Worm (Caenorhabditis elegans): ENCODE measurements around the gene F14D2.19.

F14D2.19 gene

DNA sequence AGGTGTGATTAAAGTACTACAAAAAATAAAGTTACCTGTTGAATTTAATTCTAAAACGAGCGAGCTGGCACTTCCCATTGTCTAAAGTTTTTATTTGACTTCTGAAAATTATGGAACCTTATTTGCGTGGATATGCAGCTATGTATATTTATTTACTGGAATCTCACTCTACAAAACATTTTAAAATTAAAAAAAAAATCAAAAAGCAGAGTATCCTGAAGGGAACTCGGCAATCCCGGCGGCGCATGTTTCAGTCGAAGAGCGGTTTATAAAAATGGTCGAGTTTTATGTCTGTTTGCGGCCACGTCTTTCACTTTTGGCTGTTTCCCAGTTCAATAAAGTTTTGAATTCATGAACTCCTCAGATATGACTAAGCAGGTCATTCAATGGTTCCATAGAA is at the start of gene F14D2.19:
F14D2.19 (minus strand) TSS at position 101 of the 400 bp plus-strand sequence.
- no peak for TF ChIP-seq ztf-23 (GFP tag; IDR thresholded peaks at IDR 0.05)

DNA sequence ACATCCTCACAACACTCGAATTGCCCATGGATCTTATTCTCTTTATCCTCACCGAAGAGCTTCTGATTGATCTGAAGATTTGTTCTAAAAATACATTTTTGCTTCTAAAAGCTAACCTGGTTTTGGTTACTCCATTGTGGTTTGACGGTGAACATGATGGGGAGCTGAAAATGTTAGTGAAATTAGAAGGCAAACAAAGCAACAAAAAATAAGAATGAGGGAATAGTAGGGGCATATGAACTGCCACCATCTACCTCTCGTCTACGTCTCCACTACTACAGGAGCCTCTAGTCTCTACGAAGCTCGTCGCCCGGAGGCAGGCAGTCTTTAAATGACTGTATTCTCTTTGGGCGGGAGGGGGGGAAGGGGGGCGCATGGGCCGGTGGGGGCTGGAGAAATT is 48.8 kb upstream of the F14D2.19 start, which contains the start of gene T06D4.2:
T06D4.2 (minus strand) TSS at position 170 of the 400 bp plus-strand sequence.
- TF ChIP-seq ztf-29 (GFP tag; IDR thresholded peaks at IDR 0.05) (no peak), T22C8.4 (GFP tag; IDR thresholded peaks at IDR 0.05) (no peak), tab-1 (GFP tag; IDR thresholded peaks at IDR 0.05) (no peak), klf-2 (GFP tag; conservative IDR thresholded peaks at IDR 0.05) (no peak), cog-1 (tag; optimal IDR thresholded peaks at IDR 0.05) (no peak), ztf-23 (GFP tag; IDR thresholded peaks at IDR 0.05) (no peak), flt-1 (GFP tag; IDR thresholded peaks at IDR 0.05) (no peak), med-1 (GFP tag; optimal IDR thresholded peaks at IDR 0.05; ENCODE audit: insufficient read depth) (no peak), ref-1 (GFP tag; conservative IDR thresholded peaks at IDR 0.05) (no peak)

DNA sequence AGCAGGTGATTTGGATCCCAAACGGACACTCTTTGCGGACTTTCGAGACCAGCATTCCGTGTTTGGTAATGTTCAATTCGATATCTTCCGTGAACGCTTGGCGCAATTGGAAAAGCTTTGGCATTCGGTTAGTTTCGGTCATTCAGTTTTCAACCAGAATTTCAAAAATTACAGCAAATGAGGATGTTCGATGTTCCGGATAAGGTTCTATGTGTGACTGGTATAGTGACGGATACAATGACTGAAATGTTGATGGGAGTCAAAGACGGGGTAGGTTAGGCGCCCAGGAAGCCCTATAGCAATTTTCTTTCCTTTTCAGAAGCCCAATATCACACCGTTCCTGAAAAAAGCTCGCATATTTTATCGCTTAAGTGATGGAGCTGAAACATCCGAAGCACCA is 46.2 kb upstream of the F14D2.19 start:
- TF ChIP-seq ztf-29 (GFP tag; IDR thresholded peaks at IDR 0.05) (no peak), tab-1 (GFP tag; IDR thresholded peaks at IDR 0.05) (no peak), ref-1 (GFP tag; conservative IDR thresholded peaks at IDR 0.05) (no peak), flt-1 (GFP tag; IDR thresholded peaks at IDR 0.05) (no peak), T22C8.4 (GFP tag; IDR thresholded peaks at IDR 0.05) (no peak), ztf-23 (GFP tag; IDR thresholded peaks at IDR 0.05) (no peak), cog-1 (tag; optimal IDR thresholded peaks at IDR 0.05) (no peak), med-1 (GFP tag; optimal IDR thresholded peaks at IDR 0.05; ENCODE audit: insufficient read depth) (no peak)

DNA sequence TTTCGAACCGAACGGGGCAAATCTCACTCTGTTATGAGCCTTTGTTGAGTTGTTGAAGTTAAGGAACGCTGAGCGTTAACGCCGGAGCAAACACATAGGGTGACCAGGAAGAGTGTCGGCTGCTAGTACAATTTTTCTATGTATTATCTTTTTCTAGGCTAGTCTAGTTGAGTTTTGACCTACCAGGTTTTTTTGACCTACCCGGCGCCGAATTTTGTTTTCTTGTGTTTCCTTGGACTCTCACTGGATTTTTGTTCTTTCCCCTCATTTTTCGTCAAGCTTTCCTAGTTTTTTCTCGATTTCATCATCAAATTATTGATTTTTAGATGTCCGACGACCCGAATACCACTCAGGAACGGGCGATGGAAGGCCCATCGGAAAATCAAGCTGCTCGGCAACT is 44.6 kb upstream of the F14D2.19 start, which contains the start of gene T06D4.1:
T06D4.1 (plus strand) TSS at position 321 of the 400 bp plus-strand sequence.
- no peak for TF ChIP-seq T22C8.4 (GFP tag; IDR thresholded peaks at IDR 0.05)
- no peak for TF ChIP-seq med-1 (GFP tag; optimal IDR thresholded peaks at IDR 0.05; ENCODE audit: insufficient read depth)
- no peak for TF ChIP-seq ztf-23 (GFP tag; IDR thresholded peaks at IDR 0.05)
- no peak for TF ChIP-seq tab-1 (GFP tag; IDR thresholded peaks at IDR 0.05)
- no peak for TF ChIP-seq ref-1 (GFP tag; conservative IDR thresholded peaks at IDR 0.05)
- no peak for TF ChIP-seq flt-1 (GFP tag; IDR thresholded peaks at IDR 0.05)
- TF ChIP-seq ztf-29 (GFP tag; IDR thresholded peaks at IDR 0.05): no peak
- TF ChIP-seq cog-1 (tag; optimal IDR thresholded peaks at IDR 0.05): no peak
- no peak for TF ChIP-seq klf-2 (GFP tag; conservative IDR thresholded peaks at IDR 0.05)

DNA sequence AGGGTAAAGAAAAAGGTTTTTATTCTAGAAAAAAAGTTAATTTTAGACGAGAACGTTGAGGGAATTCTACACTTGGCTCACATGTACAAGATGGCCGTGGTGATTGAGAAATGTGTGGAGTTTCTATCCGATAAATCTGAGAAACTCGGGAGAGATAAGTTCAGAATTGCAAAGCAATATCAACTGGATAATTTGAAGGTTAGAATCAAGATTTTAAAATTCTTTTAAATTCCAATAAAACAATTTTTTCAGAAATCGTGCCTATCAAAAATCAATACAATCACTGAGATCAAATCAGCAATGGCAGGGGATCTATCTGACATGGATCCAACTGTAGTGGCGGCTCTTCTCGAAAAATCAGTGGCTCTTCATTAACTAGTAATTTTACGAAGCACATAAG is 41.3 kb upstream of the F14D2.19 start, which contains the start of gene Y49F6C.2:
Y49F6C.2 (plus strand) TSS at position 301 of the 400 bp plus-strand sequence.
- TF ChIP-seq T22C8.4 (GFP tag; IDR thresholded peaks at IDR 0.05): no peak
- no peak for TF ChIP-seq med-1 (GFP tag; optimal IDR thresholded peaks at IDR 0.05; ENCODE audit: insufficient read depth)
- TF ChIP-seq tab-1 (GFP tag; IDR thresholded peaks at IDR 0.05): no peak
- no peak for TF ChIP-seq ztf-29 (GFP tag; IDR thresholded peaks at IDR 0.05)
- no peak for TF ChIP-seq cog-1 (tag; optimal IDR thresholded peaks at IDR 0.05)
- TF ChIP-seq ztf-23 (GFP tag; IDR thresholded peaks at IDR 0.05): no peak

DNA sequence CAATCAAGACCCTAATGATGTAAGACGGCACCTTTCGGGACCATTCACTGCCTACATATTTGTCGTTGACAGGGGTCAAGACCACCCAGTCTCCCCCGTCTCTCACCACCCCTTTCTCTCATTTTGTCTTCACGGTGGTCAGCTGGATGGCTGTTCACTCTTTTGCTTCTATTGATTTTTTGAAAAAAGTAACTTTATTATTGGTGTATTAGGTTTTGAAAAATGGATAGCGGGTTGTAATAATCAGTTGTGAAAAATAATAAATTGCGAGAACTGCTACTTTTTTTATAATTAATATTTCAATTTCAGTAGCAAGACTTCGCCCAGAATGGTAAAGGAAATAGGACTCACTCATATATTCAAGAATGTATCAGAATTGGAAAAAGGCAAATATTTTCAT is 39.9 kb upstream of the F14D2.19 start, which contains the start of gene bath-9:
bath-9 (plus strand) TSS at position 301 of the 400 bp plus-strand sequence.
- TF ChIP-seq tab-1 (GFP tag; IDR thresholded peaks at IDR 0.05) (no peak), cog-1 (tag; optimal IDR thresholded peaks at IDR 0.05) (no peak), ref-1 (GFP tag; conservative IDR thresholded peaks at IDR 0.05) (no peak)

DNA sequence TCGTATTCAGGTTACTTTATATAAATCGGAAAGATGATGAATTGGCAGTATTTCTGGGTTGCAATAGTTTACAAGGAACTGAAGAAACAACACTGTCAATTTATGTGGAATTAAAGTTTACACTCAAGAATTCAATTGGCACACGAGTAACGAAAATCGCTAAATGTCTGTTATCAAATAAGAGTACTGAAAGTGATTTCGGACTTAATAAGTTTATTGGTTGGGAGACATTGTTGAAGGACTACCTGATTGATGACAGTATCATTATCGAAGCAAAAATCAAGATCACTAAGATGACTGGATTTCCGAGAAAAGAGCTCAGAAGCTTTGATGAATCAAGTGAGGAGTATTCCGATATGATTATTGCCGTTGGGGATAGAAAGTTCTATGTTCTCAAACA is 38.4 kb upstream of the F14D2.19 start:
- TF ChIP-seq klf-2 (GFP tag; conservative IDR thresholded peaks at IDR 0.05) (no peak), tab-1 (GFP tag; IDR thresholded peaks at IDR 0.05) (no peak), med-1 (GFP tag; optimal IDR thresholded peaks at IDR 0.05; ENCODE audit: insufficient read depth) (no peak), ztf-29 (GFP tag; IDR thresholded peaks at IDR 0.05) (no peak), cog-1 (tag; optimal IDR thresholded peaks at IDR 0.05) (no peak), ztf-23 (GFP tag; IDR thresholded peaks at IDR 0.05) (no peak), T22C8.4 (GFP tag; IDR thresholded peaks at IDR 0.05) (no peak), ref-1 (GFP tag; conservative IDR thresholded peaks at IDR 0.05) (no peak), flt-1 (GFP tag; IDR thresholded peaks at IDR 0.05) (no peak)

DNA sequence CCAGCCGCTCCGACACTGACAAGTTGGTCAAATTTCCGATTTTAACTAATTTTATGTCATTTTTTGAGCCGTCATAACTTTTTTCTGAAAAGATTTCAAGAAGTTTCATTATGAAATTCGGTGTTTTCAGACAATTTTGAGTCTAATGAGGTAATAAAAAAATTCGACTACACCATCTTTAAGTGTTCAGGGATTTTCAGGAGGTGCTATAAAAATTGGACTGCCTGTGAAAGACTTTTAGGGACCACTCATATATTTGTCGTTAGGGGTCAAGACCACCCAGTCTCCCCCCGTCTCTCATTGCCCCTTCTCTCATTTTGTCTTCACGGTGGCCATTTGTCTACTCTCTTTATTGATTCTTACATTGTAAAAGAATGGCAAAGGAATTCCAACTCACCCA is 37.8 kb upstream of the F14D2.19 start, which contains the start of gene bath-10:
bath-10 (plus strand) TSS at position 301 of the 400 bp plus-strand sequence.
- TF ChIP-seq ref-1 (GFP tag; conservative IDR thresholded peaks at IDR 0.05) (no peak), flt-1 (GFP tag; IDR thresholded peaks at IDR 0.05) (no peak), med-1 (GFP tag; optimal IDR thresholded peaks at IDR 0.05; ENCODE audit: insufficient read depth) (no peak), ztf-29 (GFP tag; IDR thresholded peaks at IDR 0.05) (no peak), T22C8.4 (GFP tag; IDR thresholded peaks at IDR 0.05) (no peak)

DNA sequence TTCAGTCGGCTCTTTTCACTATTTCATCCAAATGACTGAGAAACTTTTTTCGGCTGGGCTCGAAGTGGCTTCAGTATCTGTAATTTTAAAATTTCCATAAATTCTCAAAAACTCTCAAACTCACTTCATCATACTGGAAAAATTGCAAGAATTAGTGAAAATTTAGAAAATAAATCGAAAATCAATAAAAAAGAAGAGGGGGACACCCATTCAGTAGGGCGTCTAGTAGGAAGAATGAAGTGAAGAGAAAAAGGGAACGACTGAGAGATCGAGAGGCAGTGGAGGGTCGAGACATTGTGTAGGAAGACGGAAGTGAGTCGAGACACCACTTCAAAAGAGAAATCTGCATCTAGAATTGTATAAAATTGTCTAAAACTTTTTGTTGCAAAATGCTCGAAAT is 36.9 kb upstream of the F14D2.19 start:
- no peak for TF ChIP-seq tab-1 (GFP tag; IDR thresholded peaks at IDR 0.05)
- TF ChIP-seq T22C8.4 (GFP tag; IDR thresholded peaks at IDR 0.05): no peak

DNA sequence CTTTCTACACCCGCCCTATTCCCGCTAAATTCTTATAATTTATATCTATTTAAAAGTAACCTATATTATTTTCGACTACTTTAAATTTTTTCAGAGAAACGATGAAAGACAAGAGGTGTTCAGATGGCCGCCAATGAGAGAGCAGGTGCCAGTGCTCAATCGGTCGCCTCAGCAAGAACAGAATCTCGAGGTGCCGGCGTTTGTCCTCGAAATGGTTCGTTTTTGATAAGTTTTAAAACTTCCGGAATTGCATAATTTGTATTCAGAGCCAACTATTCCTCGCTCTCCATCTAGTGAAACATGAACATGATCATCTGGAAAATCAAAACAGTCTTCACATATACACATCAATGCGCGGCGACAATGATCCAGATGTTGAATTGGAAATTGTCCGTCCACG is 34.1 kb upstream of the F14D2.19 start, which contains the start of gene bath-23:
bath-23 (plus strand) TSS at position 301 of the 400 bp plus-strand sequence.
- no peak for TF ChIP-seq cog-1 (tag; optimal IDR thresholded peaks at IDR 0.05)
- no peak for TF ChIP-seq tab-1 (GFP tag; IDR thresholded peaks at IDR 0.05)
- no peak for TF ChIP-seq klf-2 (GFP tag; conservative IDR thresholded peaks at IDR 0.05)

DNA sequence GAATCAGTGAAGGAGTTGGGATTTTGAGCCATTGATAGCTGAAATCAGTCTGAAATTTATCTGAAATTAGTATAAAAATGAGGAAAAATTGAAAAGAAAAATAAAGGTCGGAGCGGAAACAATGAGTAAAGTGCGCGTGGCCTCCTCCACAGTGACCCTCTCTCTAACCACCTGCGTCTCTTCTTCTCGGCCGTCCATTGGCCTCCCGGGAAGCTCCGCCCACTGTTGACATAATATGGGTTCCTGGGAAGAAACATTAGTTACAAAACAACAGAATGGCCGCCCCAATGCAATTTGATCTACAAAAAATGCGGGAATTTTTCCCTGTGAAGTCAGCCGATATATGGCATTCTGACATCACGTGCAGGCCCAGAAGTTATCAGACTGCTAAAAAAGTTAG is 33.1 kb upstream of the F14D2.19 start, which contains the start of gene Y49F6C.8:
Y49F6C.8 (minus strand) TSS at position 51 of the 400 bp plus-strand sequence.
- TF ChIP-seq T22C8.4 (GFP tag; IDR thresholded peaks at IDR 0.05) (no peak), klf-2 (GFP tag; conservative IDR thresholded peaks at IDR 0.05) (no peak), ztf-23 (GFP tag; IDR thresholded peaks at IDR 0.05) (no peak), tab-1 (GFP tag; IDR thresholded peaks at IDR 0.05) (no peak), cog-1 (tag; optimal IDR thresholded peaks at IDR 0.05) (no peak), med-1 (GFP tag; optimal IDR thresholded peaks at IDR 0.05; ENCODE audit: insufficient read depth) (no peak), ref-1 (GFP tag; conservative IDR thresholded peaks at IDR 0.05) (no peak), ztf-29 (GFP tag; IDR thresholded peaks at IDR 0.05) (no peak), flt-1 (GFP tag; IDR thresholded peaks at IDR 0.05) (no peak)
